Comparison of ENCODE assay signal across 1 worm cellular context in the genomic region with DNA sequence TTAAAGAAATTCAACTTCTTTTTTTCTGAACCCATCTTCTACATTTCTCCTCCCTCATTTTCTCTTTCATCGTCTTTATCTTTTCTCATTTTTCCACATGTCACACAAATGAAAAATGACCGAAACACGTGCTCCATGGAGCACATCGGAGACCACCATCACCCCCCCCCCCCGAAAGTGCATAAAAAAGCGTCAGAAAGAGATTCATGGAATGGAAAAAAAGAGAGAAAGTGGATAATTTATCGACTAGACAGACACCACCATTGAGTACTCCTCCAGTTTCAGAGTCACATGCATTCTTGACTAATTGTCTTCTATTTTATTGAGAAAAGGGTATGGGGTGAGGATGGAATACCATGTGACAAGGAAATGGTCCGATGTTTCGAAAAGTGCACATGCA.
TF ChIP-seq lines count a peak whose summit lies in the region.

No protein-coding gene starts in this region.

TF ChIP-seq in whole organism, L1 larva, 84 proteins besides CTCF, POLR2A, EP300 and RAD21 (continued from another document):
- TF ChIP-seq nhr-90 (tag; optimal IDR thresholded peaks at IDR 0.05; lab: Kevin White, UChicago; ENCODE audit: poor library complexity) (no peak), zag-1 (tag; optimal IDR thresholded peaks at IDR 0.05; lab: Kevin White, UChicago) (no peak), sox-4 (tag; optimal IDR thresholded peaks at IDR 0.05; lab: Kevin White, UChicago) (no peak), dpl-1 (GFP tag; optimal IDR thresholded peaks at IDR 0.05; lab: Kevin White, UChicago) (no peak), xbp-1 (tag; optimal IDR thresholded peaks at IDR 0.05; lab: Kevin White, UChicago) (peak; percentile 50), lsy-2 (tag; optimal IDR thresholded peaks at IDR 0.05; lab: Kevin White, UChicago) (peak; percentile 31 to 62), hlh-17 (GFP tag; optimal IDR thresholded peaks at IDR 0.05; lab: Kevin White, UChicago; ENCODE audit: borderline replicate concordance) (no peak), swsn-7 (tag; optimal IDR thresholded peaks at IDR 0.05; lab: Kevin White, UChicago) (peak; percentile 42), ceh-82 (tag; optimal IDR thresholded peaks at IDR 0.05; lab: Kevin White, UChicago) (peak in 1 of 3 experiments; percentile 19), irx-1 (tag; optimal IDR thresholded peaks at IDR 0.05; lab: Kevin White, UChicago) (peak; percentile 32), lin-15B (tag; optimal IDR thresholded peaks at IDR 0.05; lab: Kevin White, UChicago) (no peak), hpl-2 (GFP tag; optimal IDR thresholded peaks at IDR 0.05; lab: Kevin White, UChicago) (no peak), ztf-11 (tag; optimal IDR thresholded peaks at IDR 0.05; lab: Kevin White, UChicago) (peak in 1 of 2 experiments; percentile 29), sptf-1 (tag; optimal IDR thresholded peaks at IDR 0.05; lab: Kevin White, UChicago) (no peak), egl-27 (tag; optimal IDR thresholded peaks at IDR 0.05; lab: Kevin White, UChicago) (no peak)
